Worm (Caenorhabditis elegans) whole organism, L2 larva: ENCODE measurements around the gene F59B2.12.

Source experiments
- R02D3.7 ChIP-seq: fragments of 150-350 bp; optimal IDR thresholded peaks from 2 replicates; lab custom pipeline; 2014; ENCODE audit warnings: missing biosample characterization, missing genetic modification characterization
- aly-2 ChIP-seq: fragments of 150-350 bp; optimal IDR thresholded peaks from 2 replicates; lab custom pipeline; 2014; ENCODE audit warnings: missing biosample characterization, missing genetic modification characterization
- ama-1 ChIP-seq: fragments of 150-350 bp; optimal IDR thresholded peaks from 2 replicates; lab custom pipeline; 2018; ENCODE audit warnings: inconsistent platforms
- blmp-1 ChIP-seq: sonication (generic microtip); optimal IDR thresholded peaks from 2 replicates; lab custom pipeline; 2017; ENCODE audit warnings: missing genetic modification characterization, mild to moderate bottlenecking, missing compliant biosample characterization, antibody characterized with exemption, moderate library complexity; ENCODE audit not compliant: insufficient read depth
- ceh-82 ChIP-seq: fragments of 150-350 bp; optimal IDR thresholded peaks from 2 replicates; lab custom pipeline; 2014; ENCODE audit warnings: missing biosample characterization, missing genetic modification characterization
- elt-1 ChIP-seq: fragments of 150-350 bp; optimal IDR thresholded peaks from 2 replicates; lab custom pipeline; 2014; ENCODE audit warnings: missing biosample characterization, missing genetic modification characterization
- fos-1 ChIP-seq: fragments of 150-350 bp; optimal IDR thresholded peaks from 2 replicates; lab custom pipeline; 2014; ENCODE audit warnings: missing biosample characterization, missing genetic modification characterization
- gmeb-1 ChIP-seq: fragments of 150-350 bp; optimal IDR thresholded peaks from 2 replicates; lab custom pipeline; 2014; ENCODE audit warnings: missing biosample characterization, missing genetic modification characterization
- lin-39 ChIP-seq: fragments of 150-350 bp; optimal IDR thresholded peaks from 2 replicates; lab custom pipeline; 2014; ENCODE audit warnings: missing biosample characterization, missing genetic modification reagents, missing genetic modification characterization
- lsy-2 ChIP-seq, 2 experiments: fragments of 150-350 bp in 1 of 2; sonication (generic microtip) in 1 of 2; optimal IDR thresholded peaks; 2 replicates each; lab custom pipeline; 2014 to 2017; ENCODE audit warnings: missing biosample characterization in 2 of 2, missing genetic modification characterization in 2 of 2
- mab-5 ChIP-seq: fragments of 150-350 bp; optimal IDR thresholded peaks from 2 replicates; lab custom pipeline; 2014; ENCODE audit warnings: missing biosample characterization, missing genetic modification characterization
- mbf-1 ChIP-seq: sonication (generic microtip); optimal IDR thresholded peaks from 2 replicates; lab custom pipeline; 2017; ENCODE audit warnings: missing biosample characterization, missing genetic modification characterization
- mdl-1 ChIP-seq, 2 experiments: fragments of 150-350 bp in 1 of 2; sonication (generic microtip) in 1 of 2; optimal IDR thresholded peaks; 2 replicates each; lab custom pipeline; 2017; ENCODE audit warnings: missing biosample characterization in 2 of 2, missing genetic modification characterization in 2 of 2
- nhr-10 ChIP-seq: sonication (generic microtip); optimal IDR thresholded peaks from 2 replicates; lab custom pipeline; 2017; ENCODE audit warnings: missing biosample characterization, missing genetic modification characterization
- nhr-11 ChIP-seq: fragments of 150-350 bp; optimal IDR thresholded peaks from 2 replicates; lab custom pipeline; 2014; ENCODE audit warnings: missing biosample characterization, missing genetic modification characterization
- nhr-12 ChIP-seq: fragments of 150-350 bp; optimal IDR thresholded peaks from 2 replicates; lab custom pipeline; 2014; ENCODE audit warnings: missing biosample characterization, missing genetic modification characterization
- nhr-129 ChIP-seq: fragments of 150-350 bp; optimal IDR thresholded peaks from 2 replicates; lab custom pipeline; 2014; ENCODE audit warnings: missing biosample characterization, missing genetic modification characterization
- nhr-21 ChIP-seq: fragments of 150-350 bp; optimal IDR thresholded peaks from 2 replicates; lab custom pipeline; 2014; ENCODE audit warnings: missing biosample characterization, missing genetic modification characterization
- nhr-23 ChIP-seq: fragments of 150-350 bp; optimal IDR thresholded peaks from 2 replicates; lab custom pipeline; 2014; ENCODE audit warnings: missing biosample characterization, missing genetic modification reagents, missing genetic modification characterization
- nhr-25 ChIP-seq: fragments of 150-350 bp; sonication (generic microtip); optimal IDR thresholded peaks from 3 replicates; lab custom pipeline; 2014; ENCODE audit warnings: missing biosample characterization, missing genetic modification characterization
- nhr-77 ChIP-seq: fragments of 150-350 bp; optimal IDR thresholded peaks from 2 replicates; lab custom pipeline; 2014; ENCODE audit warnings: missing biosample characterization, missing genetic modification characterization
- peb-1 ChIP-seq: fragments of 150-350 bp; optimal IDR thresholded peaks from 2 replicates; lab custom pipeline; 2014; ENCODE audit warnings: missing biosample characterization, missing genetic modification characterization
- sem-4 ChIP-seq: fragments of 150-350 bp; optimal IDR thresholded peaks from 2 replicates; lab custom pipeline; 2014; ENCODE audit warnings: missing biosample characterization, missing genetic modification reagents, missing genetic modification characterization
- skn-1 ChIP-seq: sonication (generic microtip); optimal IDR thresholded peaks from 2 replicates; lab custom pipeline; 2017; ENCODE audit warnings: missing biosample characterization, missing genetic modification characterization
- unc-39 ChIP-seq: fragments of 150-350 bp; optimal IDR thresholded peaks from 2 replicates; lab custom pipeline; 2014; ENCODE audit warnings: missing biosample characterization, missing genetic modification characterization
- unc-55 ChIP-seq: fragments of 150-350 bp; sonication (generic microtip); optimal IDR thresholded peaks from 3 replicates; lab custom pipeline; 2014; ENCODE audit warnings: missing biosample characterization, missing genetic modification reagents, missing genetic modification characterization
- unc-62 ChIP-seq: fragments of 150-350 bp; optimal IDR thresholded peaks from 2 replicates; lab custom pipeline; 2014; ENCODE audit warnings: missing biosample characterization, missing genetic modification reagents, missing genetic modification characterization
- zag-1 ChIP-seq: fragments of 150-350 bp; optimal IDR thresholded peaks from 2 replicates; lab custom pipeline; 2014; ENCODE audit warnings: missing biosample characterization, missing genetic modification characterization
- ztf-1 ChIP-seq: fragments of 200-800 bp; sonication (Bioruptor generic); conservative IDR thresholded peaks from 2 replicates; pipeline ENCODE4 v1.3.6; 2022; ENCODE audit warnings: missing genetic modification characterization, missing compliant biosample characterization
- ztf-11 ChIP-seq: sonication (generic microtip); optimal IDR thresholded peaks from 2 replicates; lab custom pipeline; 2017; ENCODE audit warnings: missing biosample characterization, missing genetic modification characterization

The F59B2.12 gene

DNA sequence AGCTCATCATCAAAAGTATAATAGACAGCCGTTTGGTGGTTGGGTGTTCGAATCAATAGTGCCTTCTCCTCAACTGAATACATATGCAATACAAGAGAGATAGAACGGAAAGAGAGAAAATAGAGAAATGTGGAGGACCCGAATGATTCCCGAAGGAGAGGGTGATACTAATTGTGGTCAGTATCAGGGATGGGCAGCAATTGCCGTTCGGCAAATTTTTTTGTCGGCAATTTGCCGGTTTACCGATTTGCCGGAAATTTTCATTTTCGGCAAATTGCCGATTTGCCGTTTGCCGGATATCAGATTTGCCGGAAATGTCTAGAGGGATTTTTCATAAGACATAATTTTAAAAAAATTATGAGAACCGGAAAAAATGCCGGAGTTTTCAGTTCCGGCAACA, 5.1 kb upstream of the F59B2.12 start, which contains the start of gene F59B2.9:
F59B2.9 (minus strand) TSS at position 101 of the 400 bp plus-strand sequence.
- TF ChIP-seq mbf-1 (tag; lab: Kevin White, UChicago): no peak
- no peak for TF ChIP-seq nhr-129 (tag; lab: Kevin White, UChicago)
- no peak for TF ChIP-seq aly-2
- no peak for TF ChIP-seq ztf-1 (GFP tag; lab: Robert Waterston, UW)
- TF ChIP-seq nhr-23 (tag; lab: Kevin White, UChicago): no peak
- TF ChIP-seq mab-5 (tag; lab: Kevin White, UChicago): no peak
- no peak for TF ChIP-seq elt-1 (tag; lab: Kevin White, UChicago)
- TF ChIP-seq fos-1 (tag; lab: Kevin White, UChicago): no peak
- TF ChIP-seq nhr-10 (tag; lab: Kevin White, UChicago): no peak
- no peak for TF ChIP-seq unc-39
- TF ChIP-seq nhr-11 (tag; lab: Kevin White, UChicago): no peak
- no peak for TF ChIP-seq nhr-77 (tag; lab: Kevin White, UChicago)
- no peak for TF ChIP-seq peb-1 (tag; lab: Kevin White, UChicago)
- TF ChIP-seq mdl-1 (tag; optimal IDR thresholded peaks at IDR 0.05; lab: Kevin White, UChicago): no peak

DNA sequence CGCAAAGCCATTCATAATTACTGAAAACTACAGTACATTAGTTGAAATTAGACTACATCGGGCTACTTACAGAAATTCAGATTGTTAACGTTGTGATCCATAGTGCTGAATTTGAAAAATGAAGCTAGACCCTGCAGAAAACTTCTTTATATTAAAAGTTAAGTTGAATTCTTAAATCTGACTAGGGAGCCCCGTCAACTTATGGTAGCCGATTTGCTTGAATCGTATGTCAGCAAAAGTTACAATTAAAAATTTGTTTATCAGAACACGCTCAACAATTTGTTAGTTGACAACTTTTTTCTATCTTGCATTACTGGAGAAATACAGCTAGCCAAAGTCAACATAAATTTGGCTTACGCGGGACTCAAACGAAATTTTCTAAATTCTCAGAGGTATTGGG, 5.1 kb downstream of the F59B2.12 start, which contains the start of gene F59B2.14:
F59B2.14 (minus strand) TSS at position 101 of the 400 bp plus-strand sequence.
- TF ChIP-seq zag-1 (no peak), nhr-77 (tag; lab: Kevin White, UChicago) (no peak), gmeb-1 (tag; lab: Kevin White, UChicago) (no peak), unc-62 (no peak), nhr-21 (tag; lab: Kevin White, UChicago) (no peak), unc-55 (GFP tag; lab: Kevin White, UChicago) (no peak)

DNA sequence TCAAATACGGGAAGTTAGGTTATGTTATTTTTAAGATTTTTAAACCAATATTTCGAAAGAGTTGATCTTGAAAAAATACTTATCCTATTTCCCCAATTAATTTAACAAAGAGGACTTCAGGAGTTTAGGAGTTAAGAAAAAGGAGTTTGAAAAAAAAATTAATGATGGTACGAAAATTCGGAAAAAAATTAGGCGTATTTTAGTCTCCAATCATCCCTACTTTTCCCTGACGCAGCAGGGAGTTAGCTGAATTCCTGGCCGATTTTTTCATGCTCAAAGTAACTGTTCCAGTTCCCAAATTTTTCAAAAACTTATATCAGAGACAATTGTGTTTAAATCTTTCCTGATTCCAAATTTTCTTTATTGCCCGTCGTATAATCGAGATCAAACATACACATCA, 6.2 kb downstream of the F59B2.12 start:
- TF ChIP-seq mab-5 (tag; lab: Kevin White, UChicago) (no peak), nhr-12 (tag; lab: Kevin White, UChicago) (no peak), R02D3.7 (no peak), lin-39 (tag; lab: Kevin White, UChicago) (no peak), nhr-10 (tag; lab: Kevin White, UChicago) (no peak), skn-1 (tag; lab: Kevin White, UChicago) (no peak), ama-1 (lab: Kevin White, UChicago) (no peak), fos-1 (tag; lab: Kevin White, UChicago) (no peak), ztf-11 (tag; lab: Kevin White, UChicago) (no peak), sem-4 (tag; lab: Kevin White, UChicago) (no peak), nhr-77 (tag; lab: Kevin White, UChicago) (no peak), peb-1 (tag; lab: Kevin White, UChicago) (no peak), unc-39 (no peak), unc-55 (GFP tag; lab: Kevin White, UChicago) (no peak), mbf-1 (tag; lab: Kevin White, UChicago) (no peak)

DNA sequence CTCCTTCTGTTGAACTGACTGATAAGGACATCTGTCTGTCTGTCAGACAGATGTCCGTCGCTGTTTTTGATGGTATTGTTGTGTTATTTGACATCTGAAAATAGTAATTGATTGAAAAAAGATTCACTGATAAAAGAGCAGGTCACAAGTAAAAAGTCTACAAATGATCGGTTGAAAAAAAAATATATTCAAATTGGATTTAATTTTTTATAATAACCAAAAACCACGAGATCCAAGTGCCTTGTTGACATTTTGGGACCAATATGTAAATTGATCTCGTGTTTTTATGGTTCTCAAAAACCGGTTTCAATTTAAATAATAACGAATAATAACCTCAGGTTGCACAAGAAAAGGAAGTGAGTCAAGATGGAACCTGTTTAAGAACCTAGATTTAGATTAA, 9.6 kb downstream of the F59B2.12 start, which contains the start of gene F59B2.13:
F59B2.13 (minus strand) TSS at position 101 of the 400 bp plus-strand sequence.
- TF ChIP-seq peb-1 (tag; lab: Kevin White, UChicago): no peak
- no peak for TF ChIP-seq unc-55 (GFP tag; lab: Kevin White, UChicago)
- TF ChIP-seq unc-39: no peak
- TF ChIP-seq ztf-11 (tag; lab: Kevin White, UChicago): no peak
- TF ChIP-seq ceh-82 (tag; lab: Kevin White, UChicago): no peak
- TF ChIP-seq nhr-25 (tag; lab: Kevin White, UChicago): no peak
- no peak for TF ChIP-seq aly-2

DNA sequence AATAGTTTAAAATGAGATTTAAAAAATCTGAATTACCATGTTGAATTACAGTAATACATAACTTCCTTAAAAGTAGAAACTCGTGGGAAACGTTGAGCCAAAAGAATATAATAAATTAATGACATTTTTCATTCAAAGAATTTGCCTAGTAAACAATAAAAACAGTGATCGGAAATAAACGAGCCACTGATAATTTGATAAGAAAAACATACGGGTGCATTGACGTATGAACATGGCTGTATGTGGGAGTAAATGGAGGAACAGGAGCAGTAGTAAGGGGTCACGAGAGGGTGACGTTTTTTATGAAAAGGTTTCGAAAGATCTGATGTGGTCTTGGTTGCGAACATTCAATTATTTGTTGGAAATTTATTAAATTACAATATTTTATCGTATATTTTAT, 13.4 kb downstream of the F59B2.12 start:
- TF ChIP-seq R02D3.7 (no peak), lsy-2 (tag; optimal IDR thresholded peaks at IDR 0.05; lab: Kevin White, UChicago) (peak in 1 of 2 experiments; percentile 4), fos-1 (tag; lab: Kevin White, UChicago) (peak; percentile 45)

ce11 chrIII:9034133-9034532, 16.7 kb downstream of the F59B2.12 start:
- TF ChIP-seq fos-1 (tag; lab: Kevin White, UChicago) (peak; percentile 48), blmp-1 (tag; lab: Kevin White, UChicago) (no peak)
